Worm (Caenorhabditis elegans): ENCODE measurements around the gene R11D1.2.
A peak's percentile ranks its signal among the peaks of the same experiment; 100 is the strongest.

DNA sequence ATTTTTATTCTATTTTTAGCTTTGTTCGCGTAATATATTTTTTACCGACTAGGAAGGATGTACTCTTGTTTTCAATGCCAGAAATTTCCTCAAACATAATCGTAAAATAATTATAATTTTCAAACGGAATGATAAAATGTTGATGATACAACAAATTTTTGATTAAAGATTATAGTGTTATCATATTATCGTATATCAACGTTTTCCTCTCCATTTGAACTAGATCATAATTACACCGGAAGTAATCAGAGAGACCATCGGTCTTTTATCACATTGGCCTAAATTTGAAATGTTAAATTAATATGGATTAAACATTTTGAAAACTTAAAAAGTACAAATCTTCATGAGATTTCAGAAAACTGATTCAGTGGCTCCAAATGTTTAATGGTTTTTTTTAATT is 24.3 kb downstream of the R11D1.2 start:
- no peak for TF ChIP-seq nhr-11 (tag; optimal IDR thresholded peaks at IDR 0.05)
- no peak for TF ChIP-seq nhr-77 (tag; optimal IDR thresholded peaks at IDR 0.05)
- peak; percentile 23 for TF ChIP-seq pha-4 (tag; optimal IDR thresholded peaks at IDR 0.05)
- TF ChIP-seq nhr-25 (tag; optimal IDR thresholded peaks at IDR 0.05), result no peak
- peak; percentile 77 for TF ChIP-seq pqm-1 (tag; optimal IDR thresholded peaks at IDR 0.05)
- no peak for TF ChIP-seq lin-15B (tag; optimal IDR thresholded peaks at IDR 0.05)
- TF ChIP-seq aly-2 (tag; optimal IDR thresholded peaks at IDR 0.05), result no peak
- TF ChIP-seq elt-3 (tag; optimal IDR thresholded peaks at IDR 0.05), result no peak
- TF ChIP-seq elt-1 (tag; optimal IDR thresholded peaks at IDR 0.05), result no peak
- no peak for TF ChIP-seq nhr-76 (tag; optimal IDR thresholded peaks at IDR 0.05)
- TF ChIP-seq ama-1 (optimal IDR thresholded peaks at IDR 0.05), result no peak

All from whole organism, L3 larva.